Worm (Caenorhabditis elegans) whole organism, young adult: Measurements from ENCODE around the gene pyk-2.
"Not testable (repeated sequence)": the region's sequence is repeated elsewhere in the genome, so short reads cannot be mapped to it uniquely, and the experiment has no call there.

Experiments used
- B0261.1 ChIP-seq: sonication (generic microtip); optimal IDR thresholded peaks from 2 replicates; lab custom pipeline; 2016; ENCODE audit warnings: mild to moderate bottlenecking, missing genetic modification characterization, moderate library complexity, missing compliant biosample characterization
- C17E4.6 ChIP-seq: fragments of 200-800 bp; sonication (Bioruptor generic); IDR thresholded peaks from 2 replicates; pipeline ENCODE4 v1.3.6; 2022; ENCODE audit warnings: missing genetic modification reagents, missing genetic modification characterization, missing compliant biosample characterization
- F10E7.11 ChIP-seq: sonication (generic microtip); optimal IDR thresholded peaks from 2 replicates; lab custom pipeline; 2017; ENCODE audit warnings: mild to moderate bottlenecking, missing genetic modification characterization, moderate library complexity, missing compliant biosample characterization
- F57A8.1 ChIP-seq: fragments of 200-800 bp; sonication (Bioruptor generic); optimal IDR thresholded peaks from 2 replicates; lab custom pipeline; 2018; ENCODE audit warnings: mild to moderate bottlenecking, missing genetic modification characterization, moderate library complexity, missing compliant biosample characterization
- K12H6.12 ChIP-seq: fragments of 200-800 bp; sonication (Bioruptor generic); optimal IDR thresholded peaks from 2 replicates; lab custom pipeline; 2018; ENCODE audit warnings: mild to moderate bottlenecking, missing genetic modification characterization, missing compliant biosample characterization
- attf-6 ChIP-seq: fragments of 200-800 bp; sonication (Bioruptor generic); IDR thresholded peaks from 2 replicates; pipeline ENCODE4 v1.3.6; 2022; ENCODE audit warnings: missing genetic modification reagents, missing genetic modification characterization, missing compliant biosample characterization
- ceh-58 ChIP-seq: fragments of 200-800 bp; sonication (Bioruptor generic); IDR thresholded peaks from 2 replicates; pipeline ENCODE4 v1.3.6; 2022; ENCODE audit warnings: missing genetic modification characterization, missing compliant biosample characterization
- ceh-79 ChIP-seq: sonication (generic microtip); optimal IDR thresholded peaks from 2 replicates; lab custom pipeline; 2017; ENCODE audit warnings: mild to moderate bottlenecking, missing genetic modification characterization, missing compliant biosample characterization
- die-1 ChIP-seq: sonication (generic microtip); optimal IDR thresholded peaks from 2 replicates; lab custom pipeline; 2016; ENCODE audit warnings: missing genotype, mild to moderate bottlenecking, missing genetic modification characterization, missing compliant biosample characterization
- dpff-1 ChIP-seq: sonication (generic microtip); optimal IDR thresholded peaks from 2 replicates; lab custom pipeline; 2017; ENCODE audit warnings: mild to moderate bottlenecking, missing genetic modification characterization, missing compliant biosample characterization
- ets-4 ChIP-seq: fragments of 200-800 bp; sonication (Bioruptor generic); optimal IDR thresholded peaks from 2 replicates; lab custom pipeline; 2018; ENCODE audit warnings: mild to moderate bottlenecking, missing genetic modification characterization, missing compliant biosample characterization
- him-1 ChIP-seq: sonication (generic microtip); optimal IDR thresholded peaks from 2 replicates; lab custom pipeline; 2016; ENCODE audit warnings: missing genotype, missing genetic modification reagents, missing genetic modification characterization, missing compliant biosample characterization
- hlh-12 ChIP-seq: sonication (generic microtip); optimal IDR thresholded peaks from 2 replicates; lab custom pipeline; 2016; ENCODE audit warnings: missing genetic modification characterization, missing compliant biosample characterization
- hlh-26 ChIP-seq: fragments of 200-800 bp; sonication (Bioruptor generic); conservative IDR thresholded peaks from 2 replicates; pipeline ENCODE4 v1.3.6; 2022; ENCODE audit warnings: missing genetic modification reagents, missing genetic modification characterization, missing compliant biosample characterization
- hmg-1.2 ChIP-seq: fragments of 200-800 bp; sonication (Bioruptor generic); IDR thresholded peaks from 2 replicates; pipeline ENCODE4 v1.3.6; 2022; ENCODE audit warnings: missing genetic modification reagents, missing genetic modification characterization, missing compliant biosample characterization
- hmg-20 ChIP-seq: fragments of 200-800 bp; sonication (Bioruptor generic); IDR thresholded peaks from 2 replicates; pipeline ENCODE4 v1.3.6; 2022; ENCODE audit warnings: missing genetic modification reagents, missing genetic modification characterization, missing compliant biosample characterization
- let-526 ChIP-seq: fragments of 200-800 bp; sonication (Bioruptor generic); IDR thresholded peaks from 2 replicates; pipeline ENCODE4 v1.3.6; 2022; ENCODE audit warnings: missing genetic modification reagents, missing genetic modification characterization, missing compliant biosample characterization
- madf-10 ChIP-seq: sonication (generic microtip); optimal IDR thresholded peaks from 2 replicates; lab custom pipeline; 2016; ENCODE audit warnings: mild to moderate bottlenecking, missing genetic modification characterization, missing compliant biosample characterization
- madf-8 ChIP-seq: fragments of 200-800 bp; sonication (Bioruptor generic); conservative IDR thresholded peaks from 2 replicates; pipeline ENCODE4 v1.3.6; 2022; ENCODE audit warnings: missing genetic modification reagents, missing genetic modification characterization, missing compliant biosample characterization
- mcd-1 ChIP-seq: fragments of 200-800 bp; sonication (Bioruptor generic); IDR thresholded peaks from 2 replicates; pipeline ENCODE4 v1.3.6; 2022; ENCODE audit warnings: missing genetic modification reagents, missing genetic modification characterization, missing compliant biosample characterization
- sdz-38 ChIP-seq: sonication (generic microtip); optimal IDR thresholded peaks from 2 replicates; lab custom pipeline; 2016; ENCODE audit warnings: missing genotype, missing genetic modification characterization, missing compliant biosample characterization
- sea-2 ChIP-seq: fragments of 200-800 bp; sonication (Bioruptor generic); IDR thresholded peaks from 2 replicates; pipeline ENCODE4 v1.3.6; 2022; ENCODE audit warnings: missing genetic modification characterization, missing compliant biosample characterization
- snpc-1.1 ChIP-seq: sonication (generic microtip); optimal IDR thresholded peaks from 2 replicates; lab custom pipeline; 2017; ENCODE audit warnings: missing genetic modification characterization, mild to moderate bottlenecking, missing compliant biosample characterization, antibody characterized with exemption, moderate library complexity, missing genotype, missing genetic modification reagents; ENCODE audit not compliant: insufficient read depth
- tbp1 ChIP-seq: fragments of 200-800 bp; sonication (Bioruptor generic); optimal IDR thresholded peaks from 2 replicates; lab custom pipeline; 2018; ENCODE audit warnings: mild to moderate bottlenecking, missing genetic modification characterization, missing compliant biosample characterization
- ztf-22 ChIP-seq: fragments of 200-800 bp; sonication (Bioruptor generic); optimal IDR thresholded peaks from 2 replicates; lab custom pipeline; 2018; ENCODE audit warnings: mild to moderate bottlenecking, missing genetic modification characterization, moderate library complexity, missing compliant biosample characterization
- ztf-25 ChIP-seq: fragments of 200-800 bp; sonication (Bioruptor generic); IDR thresholded peaks from 2 replicates; pipeline ENCODE4 v1.3.6; 2022; ENCODE audit warnings: missing genetic modification reagents, missing genetic modification characterization, missing compliant biosample characterization
- ztf-3 ChIP-seq: fragments of 200-800 bp; sonication (Bioruptor generic); optimal IDR thresholded peaks from 2 replicates; lab custom pipeline; 2018; ENCODE audit warnings: mild to moderate bottlenecking, missing genetic modification characterization, missing compliant biosample characterization
- ztf-6 ChIP-seq: fragments of 200-800 bp; sonication (Bioruptor generic); IDR thresholded peaks from 2 replicates; pipeline ENCODE4 v1.3.6; 2022; ENCODE audit warnings: missing genetic modification reagents, missing genetic modification characterization, missing compliant biosample characterization

Gene pyk-2

ce11 chrIV:10954955-10955354 is 45.2 kb downstream of the pyk-2 start, which contains the start of gene Y69E1A.4:
Gene Y69E1A.4, plus strand, starts transcription at chrIV:10955255.
- not testable (repeated sequence) for TF ChIP-seq mcd-1; hlh-26 (GFP tag; lab: Robert Waterston, UW); madf-8
- TF ChIP-seq, all 124 proteins: peak for 0; not testable (repeated sequence) for 124

- TF ChIP-seq sea-2 (no peak), tbp1 (no peak), snpc-1.1 (no peak), ceh-79 (no peak), K12H6.12 (tag; lab: Kevin White, UChicago) (no peak), ceh-58 (no peak), hlh-12 (tag; lab: Kevin White, UChicago) (no peak), ztf-6 (GFP tag; lab: Robert Waterston, UW) (no peak), hmg-20 (GFP tag; lab: Robert Waterston, UW) (no peak), attf-6 (GFP tag; lab: Robert Waterston, UW) (no peak), F10E7.11 (no peak), him-1 (no peak), madf-10 (tag; lab: Kevin White, UChicago) (no peak), ztf-22 (GFP tag; lab: Kevin White, UChicago) (no peak), die-1 (tag; lab: Kevin White, UChicago) (no peak), C17E4.6 (GFP tag; lab: Robert Waterston, UW) (no peak)
These were observed 48.0 kb downstream of the pyk-2 start, which contains the start of gene Y69E1A.5 for ce11 chrIV:10957583-10958229. Gene Y69E1A.5, minus strand, starts transcription at chrIV:10957655.

ce11 chrIV:10958230-10958588 is 48.5 kb downstream of the pyk-2 start, which contains the start of gene sri-19:
Gene sri-19, plus strand, starts transcription at chrIV:10958372.
- TF ChIP-seq madf-10 (tag; lab: Kevin White, UChicago) (no peak), ztf-3 (GFP tag; lab: Kevin White, UChicago) (no peak), F57A8.1 (GFP tag; lab: Kevin White, UChicago) (no peak), ets-4 (GFP tag; lab: Kevin White, UChicago) (no peak), let-526 (GFP tag; lab: Robert Waterston, UW) (no peak), sdz-38 (tag; lab: Kevin White, UChicago) (no peak), madf-8 (no peak), tbp1 (no peak), die-1 (tag; lab: Kevin White, UChicago) (no peak), B0261.1 (tag; lab: Kevin White, UChicago) (no peak), hmg-1.2 (GFP tag; lab: Robert Waterston, UW) (no peak), dpff-1 (tag; lab: Kevin White, UChicago) (no peak), hmg-20 (GFP tag; lab: Robert Waterston, UW) (no peak), ztf-25 (GFP tag; lab: Robert Waterston, UW) (no peak)
- TF ChIP-seq, all 124 proteins: peak for 0
